Fruit fly (Drosophila melanogaster) whole organism, adult: ENCODE data around the gene CG12541.

Source experiments
- CG11617 ChIP-seq: fragments of 200-800 bp; sonication (Bioruptor generic); optimal IDR thresholded peaks from 2 replicates; lab custom pipeline; 2017; ENCODE audit warnings: mild to moderate bottlenecking, missing biosample characterization, missing genetic modification reagents, missing genetic modification characterization
- CG12768 ChIP-seq: fragments of 200-800 bp; sonication (Bioruptor generic); optimal IDR thresholded peaks from 2 replicates; lab custom pipeline; 2017; ENCODE audit warnings: missing biosample characterization, missing genetic modification characterization, mild to moderate bottlenecking, moderate library complexity, missing genetic modification reagents
- CG14711 ChIP-seq: fragments of 200-800 bp; sonication (Bioruptor generic); optimal IDR thresholded peaks from 2 replicates; lab custom pipeline; 2018; ENCODE audit warnings: missing biosample characterization, mild to moderate bottlenecking, missing genetic modification characterization, moderate library complexity
- CG1620 ChIP-seq: fragments of 200-800 bp; sonication (Bioruptor generic); optimal IDR thresholded peaks from 2 replicates; lab custom pipeline; 2016; ENCODE audit warnings: missing biosample characterization, missing genetic modification characterization
- CG33017 ChIP-seq: fragments of 200-800 bp; sonication (Bioruptor generic); optimal IDR thresholded peaks from 2 replicates; lab custom pipeline; 2018; ENCODE audit warnings: missing biosample characterization, mild to moderate bottlenecking, missing genetic modification characterization, moderate library complexity
- CG5204 ChIP-seq: fragments of 200-800 bp; sonication (Bioruptor generic); optimal IDR thresholded peaks from 2 replicates; lab custom pipeline; 2016; ENCODE audit warnings: missing biosample characterization, missing genetic modification characterization
- CG7045 ChIP-seq: fragments of 200-800 bp; sonication (Bioruptor generic); optimal IDR thresholded peaks from 2 replicates; lab custom pipeline; 2017; ENCODE audit warnings: missing biosample characterization, mild to moderate bottlenecking, missing genetic modification characterization
- CG7101 ChIP-seq: fragments of 200-800 bp; sonication (Bioruptor generic); optimal IDR thresholded peaks from 2 replicates; lab custom pipeline; 2018; ENCODE audit warnings: missing biosample characterization, mild to moderate bottlenecking, missing genetic modification characterization, moderate library complexity
- Clk ChIP-seq: fragments of 200-800 bp; sonication (Bioruptor generic); optimal IDR thresholded peaks from 2 replicates; lab custom pipeline; 2017; ENCODE audit warnings: missing biosample characterization, missing genetic modification characterization
- Crg-1 ChIP-seq: fragments of 200-800 bp; sonication (Bioruptor generic); optimal IDR thresholded peaks from 2 replicates; lab custom pipeline; 2016; ENCODE audit warnings: missing biosample characterization, missing genetic modification characterization
- Hr96 ChIP-seq: fragments of 200-800 bp; sonication (Bioruptor generic); optimal IDR thresholded peaks from 2 replicates; lab custom pipeline; 2016; ENCODE audit warnings: missing biosample characterization, missing genetic modification characterization
- Mnt ChIP-seq: fragments of 200-800 bp; sonication (Bioruptor generic); optimal IDR thresholded peaks from 2 replicates; lab custom pipeline; 2016; ENCODE audit warnings: missing biosample characterization, mild to moderate bottlenecking, missing genetic modification characterization
- bab1 ChIP-seq: fragments of 200-800 bp; sonication (Bioruptor generic); optimal IDR thresholded peaks from 3 replicates; lab custom pipeline; 2019; ENCODE audit warnings: missing biosample characterization, mild to moderate bottlenecking, missing genetic modification characterization, moderate library complexity
- cic ChIP-seq: fragments of 200-800 bp; sonication (Bioruptor generic); optimal IDR thresholded peaks from 2 replicates; lab custom pipeline; 2017; ENCODE audit warnings: missing biosample characterization, mild to moderate bottlenecking, missing genetic modification characterization, moderate library complexity
- cnc ChIP-seq, 2 experiments: fragments of >200 bp; optimal IDR thresholded peaks; 2 replicates each; lab custom pipeline; 2017
- kay ChIP-seq: fragments of 200-800 bp; sonication (Bioruptor generic); peaks from one replicate; lab custom pipeline; 2016; ENCODE audit warnings: missing biosample characterization, missing genetic modification characterization, borderline replicate concordance
- ovo ChIP-seq: fragments of 200-800 bp; sonication (Bioruptor generic); optimal IDR thresholded peaks from 2 replicates; lab custom pipeline; 2016; ENCODE audit warnings: missing biosample characterization, missing genetic modification characterization
- pad ChIP-seq: fragments of 200-800 bp; sonication (Bioruptor generic); optimal IDR thresholded peaks from 3 replicates; lab custom pipeline; 2017; ENCODE audit warnings: missing biosample characterization, missing genetic modification characterization, mild to moderate bottlenecking, moderate library complexity, missing genetic modification reagents
- tj ChIP-seq: fragments of 200-800 bp; sonication (Bioruptor generic); optimal IDR thresholded peaks from 3 replicates; lab custom pipeline; 2017; ENCODE audit warnings: missing biosample characterization, mild to moderate bottlenecking, missing genetic modification characterization, moderate library complexity
- toe ChIP-seq: fragments of 200-800 bp; sonication (Bioruptor generic); optimal IDR thresholded peaks from 2 replicates; lab custom pipeline; 2016; ENCODE audit warnings: missing biosample characterization, missing genetic modification characterization

CG12541 gene

dm6 chrX:6983500-6984320 is 82.1 kb downstream of the CG12541 start:
- no peak for TF ChIP-seq CG14711 (tag; lab: Kevin White, UChicago)
- no peak for TF ChIP-seq tj (GFP tag; lab: Kevin White, UChicago)
- no peak for TF ChIP-seq CG33017 (tag; lab: Kevin White, UChicago)
- no peak for TF ChIP-seq cic (GFP tag; lab: Kevin White, UChicago)
- TF ChIP-seq cnc (optimal IDR thresholded peaks at IDR 0.05; lab: Kevin White, UChicago), result no peak
- no peak for TF ChIP-seq Hr96
- no peak for TF ChIP-seq CG5204 (GFP tag; lab: Kevin White, UChicago)
- no peak for TF ChIP-seq CG11617 (GFP tag; lab: Kevin White, UChicago)
- TF ChIP-seq Clk (GFP tag; lab: Kevin White, UChicago), result no peak
- TF ChIP-seq ovo (GFP tag; lab: Kevin White, UChicago), result no peak
- TF ChIP-seq CG1620, result no peak
- TF ChIP-seq kay (GFP tag; lab: Kevin White, UChicago), result no peak
- no peak for TF ChIP-seq CG12768
- TF ChIP-seq CG7101 (tag; lab: Kevin White, UChicago), result no peak

dm6 chrX:6982705-6983384 is 83.0 kb downstream of the CG12541 start:
- TF ChIP-seq tj (GFP tag; lab: Kevin White, UChicago) (peak; percentile 73), toe (GFP tag; lab: Kevin White, UChicago) (no peak)

- TF ChIP-seq CG12768 (no peak), CG14711 (tag; lab: Kevin White, UChicago) (no peak), bab1 (GFP tag; lab: Kevin White, UChicago) (peak; percentile 16)
Measured at dm6 chrX:6982054-6982453, 83.8 kb downstream of the CG12541 start.

- TF ChIP-seq Mnt (peak; percentile 43), CG33017 (tag; lab: Kevin White, UChicago) (no peak), cnc (optimal IDR thresholded peaks at IDR 0.05; lab: Kevin White, UChicago) (peak in 1 of 2 experiments; percentile 5), tj (GFP tag; lab: Kevin White, UChicago) (peak; percentile 95), CG11617 (GFP tag; lab: Kevin White, UChicago) (no peak), CG7101 (tag; lab: Kevin White, UChicago) (peak; percentile 26)
Measured at dm6 chrX:6981470-6981952, 84.3 kb downstream of the CG12541 start.

dm6 chrX:6976911-6977310 is 88.9 kb downstream of the CG12541 start:
- TF ChIP-seq Clk (GFP tag; lab: Kevin White, UChicago) (no peak), Mnt (no peak), Hr96 (no peak), pad (GFP tag; lab: Kevin White, UChicago) (no peak), kay (GFP tag; lab: Kevin White, UChicago) (no peak), cnc (optimal IDR thresholded peaks at IDR 0.05; lab: Kevin White, UChicago) (no peak), bab1 (GFP tag; lab: Kevin White, UChicago) (no peak), CG11617 (GFP tag; lab: Kevin White, UChicago) (no peak), CG1620 (no peak), cic (GFP tag; lab: Kevin White, UChicago) (no peak), CG33017 (tag; lab: Kevin White, UChicago) (no peak), tj (GFP tag; lab: Kevin White, UChicago) (no peak), ovo (GFP tag; lab: Kevin White, UChicago) (no peak)

- TF ChIP-seq CG12768, result no peak
- no peak for TF ChIP-seq kay (GFP tag; lab: Kevin White, UChicago)
- TF ChIP-seq tj (GFP tag; lab: Kevin White, UChicago), result peak; percentile 37
- TF ChIP-seq CG5204 (GFP tag; lab: Kevin White, UChicago), result no peak
Measured at dm6 chrX:6976364-6976763, 89.5 kb downstream of the CG12541 start.

- TF ChIP-seq Mnt, result no peak
- TF ChIP-seq tj (GFP tag; lab: Kevin White, UChicago), result no peak
- TF ChIP-seq cnc (optimal IDR thresholded peaks at IDR 0.05; lab: Kevin White, UChicago), result no peak
- no peak for TF ChIP-seq kay (GFP tag; lab: Kevin White, UChicago)
- no peak for TF ChIP-seq Clk (GFP tag; lab: Kevin White, UChicago)
- no peak for TF ChIP-seq toe (GFP tag; lab: Kevin White, UChicago)
- TF ChIP-seq CG7045 (GFP tag; lab: Kevin White, UChicago), result no peak
- TF ChIP-seq CG11617 (GFP tag; lab: Kevin White, UChicago), result no peak
- TF ChIP-seq CG14711 (tag; lab: Kevin White, UChicago), result no peak
- no peak for TF ChIP-seq pad (GFP tag; lab: Kevin White, UChicago)
- TF ChIP-seq CG7101 (tag; lab: Kevin White, UChicago), result no peak
- TF ChIP-seq ovo (GFP tag; lab: Kevin White, UChicago), result no peak
- no peak for TF ChIP-seq Hr96
- TF ChIP-seq Crg-1 (GFP tag; lab: Kevin White, UChicago), result no peak
- no peak for TF ChIP-seq CG33017 (tag; lab: Kevin White, UChicago)
- TF ChIP-seq bab1 (GFP tag; lab: Kevin White, UChicago), result no peak
- TF ChIP-seq CG1620, result no peak
- TF ChIP-seq CG12768, result no peak
Measured at dm6 chrX:6974221-6974620, 91.6 kb downstream of the CG12541 start.
